Worm (Caenorhabditis elegans) whole organism, early embryonic: ENCODE measurements around the gene C27D8.4.
"Not testable (repeated sequence)": the region's sequence is repeated elsewhere in the genome, so short reads cannot be mapped to it uniquely, and the experiment has no call there.

Experiments used
- B0310.2 ChIP-seq: sonication (generic microtip); optimal IDR thresholded peaks from 2 replicates; lab custom pipeline; 2016; ENCODE audit warnings: mild to moderate bottlenecking, missing genetic modification characterization, missing compliant biosample characterization
- F13C5.2 ChIP-seq: sonication (generic microtip); optimal IDR thresholded peaks from 2 replicates; lab custom pipeline; 2017; ENCODE audit warnings: mild to moderate bottlenecking, missing genetic modification characterization, inconsistent platforms, missing compliant biosample characterization
- ama-1 ChIP-seq: fragments of 150-350 bp; optimal IDR thresholded peaks from 2 replicates; lab custom pipeline; 2014
- ceh-13 ChIP-seq: fragments of 200-800 bp; sonication (Bioruptor generic); optimal IDR thresholded peaks from 2 replicates; lab custom pipeline; 2018; ENCODE audit warnings: mild to moderate bottlenecking, missing genetic modification characterization, missing compliant biosample characterization
- ceh-36 ChIP-seq: sonication (generic microtip); optimal IDR thresholded peaks from 2 replicates; lab custom pipeline; 2016; ENCODE audit warnings: missing genetic modification characterization, inconsistent platforms, missing compliant biosample characterization
- flt-1 ChIP-seq: fragments of 200-800 bp; sonication (Bioruptor generic); IDR thresholded peaks from 2 replicates; pipeline ENCODE4 v1.3.6; 2022; ENCODE audit warnings: missing genetic modification characterization, missing compliant biosample characterization
- hmbx-1 ChIP-seq: sonication (generic microtip); optimal IDR thresholded peaks from 2 replicates; lab custom pipeline; 2016; ENCODE audit warnings: mild to moderate bottlenecking, missing genetic modification characterization, missing compliant biosample characterization
- hmg-4 ChIP-seq: fragments of 200-800 bp; sonication (Bioruptor generic); optimal IDR thresholded peaks from 2 replicates; lab custom pipeline; 2018; ENCODE audit warnings: mild to moderate bottlenecking, missing genetic modification characterization, missing compliant biosample characterization
- hnd-1 ChIP-seq: sonication (generic microtip); optimal IDR thresholded peaks from 2 replicates; lab custom pipeline; 2016; ENCODE audit warnings: missing genetic modification characterization, missing compliant biosample characterization
- sea-1 ChIP-seq: fragments of 200-800 bp; sonication (Bioruptor generic); conservative IDR thresholded peaks from 2 replicates; pipeline ENCODE4 v1.3.6; 2022; ENCODE audit warnings: missing genetic modification characterization, missing compliant biosample characterization
- tbx-11 ChIP-seq: fragments of 200-800 bp; sonication (Bioruptor generic); IDR thresholded peaks from 2 replicates; pipeline ENCODE4 v1.3.6; 2022; ENCODE audit warnings: missing genetic modification characterization, missing compliant biosample characterization

DNA sequence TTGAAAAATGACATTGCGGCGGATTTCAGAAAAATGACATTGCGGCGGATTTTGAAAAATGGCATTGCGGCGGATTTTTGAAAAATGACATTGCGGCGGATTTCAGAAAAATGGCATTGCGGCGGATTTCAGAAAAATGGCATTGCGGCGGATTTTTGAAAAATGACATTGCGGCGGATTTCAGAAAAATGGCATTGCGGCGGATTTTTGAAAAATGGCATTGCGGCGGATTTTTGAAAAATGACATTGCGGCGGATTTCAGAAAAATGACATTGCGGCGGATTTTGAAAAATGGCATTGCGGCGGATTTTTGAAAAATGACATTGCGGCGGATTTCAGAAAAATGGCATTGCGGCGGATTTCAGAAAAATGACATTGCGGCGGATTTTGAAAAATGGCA, 26.7 kb downstream of the C27D8.4 start:
- not testable (repeated sequence) for TF ChIP-seq ama-1; F13C5.2 (tag; lab: Kevin White, UChicago); hnd-1; hmg-4 (GFP tag; lab: Kevin White, UChicago); ceh-13 (GFP tag; lab: Kevin White, UChicago); hmbx-1 (tag; lab: Kevin White, UChicago); B0310.2; ceh-36 (tag; lab: Kevin White, UChicago); flt-1 (GFP tag; lab: Robert Waterston, UW)
- TF ChIP-seq tbx-11 = peak; percentile 60; the same call in 1 of the 2 replicates
- 0 out of 2 replicates have a peak, but pooled peaks have one; percentile 7 for TF ChIP-seq sea-1 (GFP tag; lab: Robert Waterston, UW)
